Fruit fly (Drosophila melanogaster) whole organism, embryonic: Measurements from ENCODE around the gene CG10621.
A peak's percentile ranks its signal among the peaks of the same experiment; 100 is the strongest.

Experiments
- Asciz ChIP-seq: fragments of 200-800 bp; sonication (Bioruptor generic); optimal IDR thresholded peaks from 2 replicates; lab custom pipeline; 2017; ENCODE audit warnings: missing biosample characterization, mild to moderate bottlenecking, missing genetic modification characterization, missing genetic modification reagents
- B-H2 ChIP-seq: fragments of 200-800 bp; sonication (Bioruptor generic); optimal IDR thresholded peaks from 2 replicates; lab custom pipeline; 2018; ENCODE audit warnings: missing biosample characterization, mild to moderate bottlenecking, missing genetic modification characterization
- CG10431 ChIP-seq: fragments of 200-800 bp; sonication (Bioruptor generic); optimal IDR thresholded peaks from 3 replicates; lab custom pipeline; 2018; ENCODE audit warnings: missing biosample characterization, mild to moderate bottlenecking, missing genetic modification characterization
- CG11247 ChIP-seq: fragments of 200-800 bp; sonication (Bioruptor generic); IDR thresholded peaks from 2 replicates; pipeline ENCODE4 v1.3.6; 2022; ENCODE audit warnings: missing biosample characterization, missing genetic modification characterization
- CG16863 ChIP-seq: fragments of 200-800 bp; sonication (Bioruptor generic); optimal IDR thresholded peaks from 3 replicates; lab custom pipeline; 2016; ENCODE audit warnings: missing biosample characterization, missing genetic modification characterization
- CG17361 ChIP-seq: fragments of 200-800 bp; sonication (Bioruptor generic); IDR thresholded peaks from 3 replicates; pipeline ENCODE4 v1.3.6; 2022; ENCODE audit warnings: missing biosample characterization, missing genetic modification characterization
- CG18619 ChIP-seq: fragments of 200-800 bp; sonication (Bioruptor generic); optimal IDR thresholded peaks from 3 replicates; lab custom pipeline; 2017; ENCODE audit warnings: missing biosample characterization, mild to moderate bottlenecking, missing genetic modification characterization
- CG2116 ChIP-seq: fragments of 200-800 bp; sonication (Bioruptor generic); optimal IDR thresholded peaks from 3 replicates; lab custom pipeline; 2018; ENCODE audit warnings: missing biosample characterization, mild to moderate bottlenecking, missing genetic modification characterization
- CG2202 ChIP-seq: fragments of 200-800 bp; sonication (Bioruptor generic); optimal IDR thresholded peaks from 2 replicates; lab custom pipeline; 2018; ENCODE audit warnings: missing biosample characterization, mild to moderate bottlenecking, missing genetic modification characterization
- CG6813 ChIP-seq: fragments of 200-800 bp; sonication (Bioruptor generic); optimal IDR thresholded peaks from 2 replicates; lab custom pipeline; 2017; ENCODE audit warnings: missing biosample characterization, missing genetic modification characterization, mild to moderate bottlenecking, moderate library complexity, missing genetic modification reagents
- CG6854 ChIP-seq: fragments of 200-800 bp; sonication (Bioruptor generic); optimal IDR thresholded peaks from 3 replicates; lab custom pipeline; 2017; ENCODE audit warnings: missing biosample characterization, mild to moderate bottlenecking, missing genetic modification characterization
- CG8281 ChIP-seq: fragments of 200-800 bp; sonication (Bioruptor generic); optimal IDR thresholded peaks from 2 replicates; lab custom pipeline; 2018; ENCODE audit warnings: missing biosample characterization, mild to moderate bottlenecking, missing genetic modification characterization, moderate library complexity
- Chrac-16 ChIP-seq: fragments of 200-800 bp; sonication (Bioruptor generic); optimal IDR thresholded peaks from 3 replicates; lab custom pipeline; 2016; ENCODE audit warnings: missing biosample characterization, missing genetic modification characterization
- CkIIα-i1 ChIP-seq: fragments of 200-800 bp; sonication (Bioruptor generic); IDR thresholded peaks from 2 replicates; pipeline ENCODE4 v1.3.6; 2022; ENCODE audit warnings: missing biosample characterization, missing genetic modification characterization
- CrebB ChIP-seq: fragments of 200-800 bp; sonication (Bioruptor generic); optimal IDR thresholded peaks from 3 replicates; lab custom pipeline; 2018; ENCODE audit warnings: missing biosample characterization, mild to moderate bottlenecking, missing genetic modification characterization
- D ChIP-seq, 2 experiments: fragments of 200-800 bp in 1 of 2; fragments of >200 bp in 1 of 2; sonication (Bioruptor generic) in 1 of 2; optimal IDR thresholded peaks; 2 replicates in 1 of 2; 3 replicates in 1 of 2; lab custom pipeline; 2017; ENCODE audit warnings: mild to moderate bottlenecking in 1 of 2, missing biosample characterization in 1 of 2, missing genetic modification characterization in 1 of 2, missing genetic modification reagents in 1 of 2
- D19B ChIP-seq: fragments of 200-800 bp; sonication (Bioruptor generic); optimal IDR thresholded peaks from 2 replicates; lab custom pipeline; 2017; ENCODE audit warnings: missing biosample characterization, mild to moderate bottlenecking, missing genetic modification characterization
- Dbx ChIP-seq: fragments of 200-800 bp; sonication (Bioruptor generic); IDR thresholded peaks from 3 replicates; pipeline ENCODE4 v1.3.6; 2022; ENCODE audit warnings: missing biosample characterization, missing genetic modification characterization
- Doc2 ChIP-seq: fragments of 200-800 bp; sonication (Bioruptor generic); IDR thresholded peaks from 2 replicates; pipeline ENCODE4 v1.3.6; 2022; ENCODE audit warnings: missing biosample characterization, missing genetic modification characterization
- Fer2 ChIP-seq: fragments of 200-800 bp; sonication (Bioruptor generic); optimal IDR thresholded peaks from 2 replicates; lab custom pipeline; 2018; ENCODE audit warnings: missing biosample characterization, mild to moderate bottlenecking, missing genetic modification characterization, moderate library complexity
- Lim3 ChIP-seq: fragments of 200-800 bp; sonication (Bioruptor generic); IDR thresholded peaks from 2 replicates; pipeline ENCODE4 v1.3.6; 2022; ENCODE audit warnings: missing biosample characterization, missing genetic modification characterization
- Med ChIP-seq: fragments of 200-800 bp; sonication (Bioruptor generic); peaks from one replicate; lab custom pipeline; 2016; ENCODE audit warnings: missing biosample characterization, missing genetic modification characterization, mild to moderate bottlenecking, inconsistent platforms, moderate library complexity
- Pdp1 ChIP-seq, 2 experiments: fragments of 200-800 bp; sonication (Bioruptor generic); optimal IDR thresholded peaks; 3 replicates each; lab custom pipeline; 2016; ENCODE audit warnings: missing biosample characterization in 2 of 2, missing genetic modification characterization in 2 of 2, mild to moderate bottlenecking in 1 of 2, moderate library complexity in 1 of 2
- Trl ChIP-seq, 3 experiments: fragments of >200 bp in 2 of 3; fragments of 200-800 bp in 1 of 3; sonication (Bioruptor generic) in 1 of 3; optimal IDR thresholded peaks; 2 replicates in 1 of 3; 3 replicates in 2 of 3; lab custom pipeline; 2016 to 2017; ENCODE audit warnings: missing biosample characterization in 1 of 3, missing genetic modification characterization in 1 of 3
- Xrp1 ChIP-seq: fragments of 200-800 bp; sonication (Bioruptor generic); IDR thresholded peaks from 2 replicates; pipeline ENCODE4 v1.3.6; 2022; ENCODE audit warnings: missing biosample characterization, missing genetic modification characterization
- al ChIP-seq: fragments of 200-800 bp; sonication (Bioruptor generic); IDR thresholded peaks from 2 replicates; pipeline ENCODE4 v1.3.6; 2022; ENCODE audit warnings: missing biosample characterization, missing genetic modification characterization
- amos ChIP-seq: fragments of 200-800 bp; sonication (Bioruptor generic); IDR thresholded peaks from 2 replicates; pipeline ENCODE4 v1.3.6; 2022; ENCODE audit warnings: missing biosample characterization, missing genetic modification characterization; ENCODE audit not compliant: partially characterized antibody
- bsh ChIP-seq, 2 experiments: fragments of 200-800 bp; sonication (Bioruptor generic); optimal IDR thresholded peaks; 2 replicates each; lab custom pipeline; 2017 to 2018; ENCODE audit warnings: mild to moderate bottlenecking in 2 of 2, missing biosample characterization in 2 of 2, missing genetic modification characterization in 2 of 2, moderate library complexity in 1 of 2
- chm ChIP-seq: fragments of 200-800 bp; sonication (Bioruptor generic); IDR thresholded peaks from 2 replicates; pipeline ENCODE4 v1.3.6; 2022; ENCODE audit warnings: missing biosample characterization, missing genetic modification characterization
- crc ChIP-seq: fragments of 200-800 bp; sonication (Bioruptor generic); optimal IDR thresholded peaks from 2 replicates; lab custom pipeline; 2016; ENCODE audit warnings: missing biosample characterization, missing genetic modification characterization
- eve ChIP-seq, 2 experiments: fragments of >200 bp; optimal IDR thresholded peaks; 2 replicates each; lab custom pipeline; 2017; ENCODE audit warnings: missing biosample characterization in 2 of 2, missing genetic modification characterization in 2 of 2
- exex ChIP-seq: fragments of 200-800 bp; sonication (Bioruptor generic); optimal IDR thresholded peaks from 4 replicates; lab custom pipeline; 2018; ENCODE audit warnings: missing biosample characterization, mild to moderate bottlenecking, missing genetic modification characterization, moderate library complexity
- fd102C ChIP-seq: fragments of 200-800 bp; sonication (Bioruptor generic); optimal IDR thresholded peaks from 2 replicates; lab custom pipeline; 2018; ENCODE audit warnings: missing biosample characterization, mild to moderate bottlenecking, missing genetic modification characterization, moderate library complexity
- fru ChIP-seq: fragments of >200 bp; optimal IDR thresholded peaks from 2 replicates; lab custom pipeline; 2017
- ind ChIP-seq: fragments of 200-800 bp; sonication (Bioruptor generic); optimal IDR thresholded peaks from 3 replicates; lab custom pipeline; 2016; ENCODE audit warnings: missing biosample characterization, missing genetic modification characterization
- kah ChIP-seq: fragments of 200-800 bp; sonication (Bioruptor generic); optimal IDR thresholded peaks from 2 replicates; lab custom pipeline; 2018; ENCODE audit warnings: missing biosample characterization, mild to moderate bottlenecking, missing genetic modification characterization
- knrl ChIP-seq: fragments of 200-800 bp; sonication (Bioruptor generic); IDR thresholded peaks from 3 replicates; pipeline ENCODE4 v1.3.6; 2022; ENCODE audit warnings: missing biosample characterization, missing genetic modification characterization; ENCODE audit not compliant: partially characterized antibody
- lmd ChIP-seq: fragments of 200-800 bp; sonication (Bioruptor generic); IDR thresholded peaks from 2 replicates; pipeline ENCODE4 v1.3.6; 2022; ENCODE audit warnings: missing biosample characterization, missing genetic modification characterization
- org-1 ChIP-seq: fragments of 200-800 bp; sonication (Bioruptor generic); optimal IDR thresholded peaks from 2 replicates; lab custom pipeline; 2017; ENCODE audit warnings: missing biosample characterization, missing genetic modification characterization
- p53 ChIP-seq: fragments of 200-800 bp; sonication (Bioruptor generic); optimal IDR thresholded peaks from 2 replicates; lab custom pipeline; 2016; ENCODE audit warnings: missing biosample characterization, missing genetic modification characterization
- pfk ChIP-seq: fragments of 200-800 bp; sonication (Bioruptor generic); optimal IDR thresholded peaks from 2 replicates; lab custom pipeline; 2018; ENCODE audit warnings: missing biosample characterization, mild to moderate bottlenecking, missing genetic modification characterization, moderate library complexity
- pum ChIP-seq: fragments of 200-800 bp; sonication (Bioruptor generic); optimal IDR thresholded peaks from 2 replicates; lab custom pipeline; 2016; ENCODE audit warnings: missing biosample characterization, missing genetic modification characterization
- schlank ChIP-seq: fragments of 200-800 bp; sonication (Bioruptor generic); optimal IDR thresholded peaks from 2 replicates; lab custom pipeline; 2018; ENCODE audit warnings: missing biosample characterization, mild to moderate bottlenecking, missing genetic modification characterization
- sens ChIP-seq: fragments of 200-800 bp; sonication (Bioruptor generic); peaks from one replicate; lab custom pipeline; 2016; ENCODE audit warnings: missing biosample characterization, missing genetic modification characterization
- shn ChIP-seq: fragments of 200-800 bp; sonication (Bioruptor generic); optimal IDR thresholded peaks from 3 replicates; lab custom pipeline; 2016; ENCODE audit warnings: missing biosample characterization, missing genetic modification characterization
- sqz ChIP-seq: fragments of 200-800 bp; sonication (Bioruptor generic); optimal IDR thresholded peaks from 3 replicates; lab custom pipeline; 2018; ENCODE audit warnings: missing biosample characterization, mild to moderate bottlenecking, missing genetic modification characterization
- stwl ChIP-seq: fragments of 200-800 bp; sonication (Bioruptor generic); optimal IDR thresholded peaks from 3 replicates; lab custom pipeline; 2018; ENCODE audit warnings: missing biosample characterization, mild to moderate bottlenecking, missing genetic modification characterization, moderate library complexity

The CG10621 gene

dm6 chr2L:18954255-18954715 is at the start of gene CG10621 (continued):
- TF ChIP-seq knrl (GFP tag; lab: Robert Waterston, UW) (no peak), amos (peak; percentile 21; the same call in 1 of the 2 replicates), Asciz (GFP tag; lab: Kevin White, UChicago) (no peak), fru (no peak), Lim3 (no peak), D19B (no peak), fd102C (no peak), p53 (GFP tag; lab: Kevin White, UChicago) (no peak), CG10431 (no peak), exex (peak; percentile 89), pum (GFP tag; lab: Kevin White, UChicago) (no peak), CrebB (tag; lab: Kevin White, UChicago) (peak; percentile 3), CG16863 (GFP tag; lab: Kevin White, UChicago) (no peak), CG8281 (tag; lab: Kevin White, UChicago) (no peak), Trl (optimal IDR thresholded peaks at IDR 0.05; lab: Kevin White, UChicago) (no peak), Trl (GFP tag; optimal IDR thresholded peaks at IDR 0.05; lab: Kevin White, UChicago) (no peak), al (GFP tag; lab: Robert Waterston, UW) (no peak), B-H2 (GFP tag; lab: Kevin White, UChicago) (peak; percentile 9), Dbx (peak; percentile 34; the same call in 1 of the 3 replicates), ind (no peak), CG18619 (GFP tag; lab: Kevin White, UChicago) (no peak), Pdp1 (GFP tag; optimal IDR thresholded peaks at IDR 0.05; lab: Kevin White, UChicago) (no peak), kah (GFP tag; lab: Kevin White, UChicago) (no peak), Med (GFP tag; lab: Kevin White, UChicago) (peak; percentile 58), D (optimal IDR thresholded peaks at IDR 0.05; lab: Kevin White, UChicago) (no peak), D (GFP tag; optimal IDR thresholded peaks at IDR 0.05; lab: Kevin White, UChicago) (no peak), org-1 (GFP tag; lab: Kevin White, UChicago) (no peak), CG6854 (GFP tag; lab: Kevin White, UChicago) (no peak), CG17361 (GFP tag; lab: Robert Waterston, UW) (0 out of 3 replicates have a peak, but pooled peaks have one; percentile 6), sens (GFP tag; lab: Kevin White, UChicago) (no peak), schlank (no peak), shn (GFP tag; lab: Kevin White, UChicago) (no peak), Chrac-16 (GFP tag; lab: Kevin White, UChicago) (no peak), CG2116 (GFP tag; lab: Kevin White, UChicago) (no peak), CkIIα-i1 (GFP tag; lab: Robert Waterston, UW) (no peak), Xrp1 (GFP tag; lab: Robert Waterston, UW) (no peak), sqz (GFP tag; lab: Kevin White, UChicago) (no peak), Doc2 (GFP tag; lab: Robert Waterston, UW) (no peak), CG2202 (tag; lab: Kevin White, UChicago) (no peak), crc (GFP tag; lab: Kevin White, UChicago) (no peak), Fer2 (tag; lab: Kevin White, UChicago) (no peak), bsh (GFP tag; optimal IDR thresholded peaks at IDR 0.05; lab: Kevin White, UChicago) (no peak), CG6813 (no peak), eve (GFP tag; optimal IDR thresholded peaks at IDR 0.05; lab: Kevin White, UChicago) (no peak), chm (GFP tag; lab: Robert Waterston, UW) (0 out of 2 replicates have a peak, but pooled peaks have one; percentile 19), CG11247 (GFP tag; lab: Robert Waterston, UW) (no peak), stwl (no peak), lmd (GFP tag; lab: Robert Waterston, UW) (no peak), pfk (peak; percentile 37)
- TF ChIP-seq, all 482 proteins: peak for 42
